Worm (Caenorhabditis elegans): ENCODE measurements around the gene F59E12.1.

F59E12.1 gene

ce11 chrII:5661735-5662177, 7.4 kb downstream of the F59E12.1 start:
- peak; percentile 20 for TF ChIP-seq nhr-11 (tag; optimal IDR thresholded peaks at IDR 0.05)
- TF ChIP-seq sea-2 (GFP tag; optimal IDR thresholded peaks at IDR 0.05), result peak; percentile 46
- TF ChIP-seq lsy-12 (tag; optimal IDR thresholded peaks at IDR 0.05), result peak; percentile 92
- TF ChIP-seq lin-15B (tag; optimal IDR thresholded peaks at IDR 0.05), result peak; percentile 69
- peak; percentile 100 for TF ChIP-seq ama-1 (optimal IDR thresholded peaks at IDR 0.05)
- peak; percentile 11 for TF ChIP-seq elt-1 (tag; optimal IDR thresholded peaks at IDR 0.05)
- no peak for TF ChIP-seq mml-1 (tag; optimal IDR thresholded peaks at IDR 0.05)
- peak; percentile 42 for TF ChIP-seq nhr-76 (tag; optimal IDR thresholded peaks at IDR 0.05)
- no peak for TF ChIP-seq nhr-237 (tag; optimal IDR thresholded peaks at IDR 0.05)
- TF ChIP-seq ceh-9 (tag; optimal IDR thresholded peaks at IDR 0.05), result no peak
- peak; percentile 64 for TF ChIP-seq nhr-23 (tag; optimal IDR thresholded peaks at IDR 0.05)
- peak; percentile 65 for TF ChIP-seq R02D3.7 (tag; optimal IDR thresholded peaks at IDR 0.05)
- peak; percentile 6 for TF ChIP-seq ceh-16 (tag; optimal IDR thresholded peaks at IDR 0.05)
- peak; percentile 55 for TF ChIP-seq jun-1 (tag; optimal IDR thresholded peaks at IDR 0.05)
- peak; percentile 48 for TF ChIP-seq zag-1 (tag; optimal IDR thresholded peaks at IDR 0.05)
- peak; percentile 82 for TF ChIP-seq tbx-2 (tag; optimal IDR thresholded peaks at IDR 0.05)
- no peak for TF ChIP-seq fos-1 (tag; optimal IDR thresholded peaks at IDR 0.05)
- peak; percentile 13 for TF ChIP-seq fkh-2 (tag; optimal IDR thresholded peaks at IDR 0.05)
- TF ChIP-seq pqm-1 (tag; optimal IDR thresholded peaks at IDR 0.05), result peak; percentile 46
- TF ChIP-seq fkh-10 (GFP tag; optimal IDR thresholded peaks at IDR 0.05), result peak; percentile 71
- peak; percentile 99 for TF ChIP-seq nfya-1 (tag; optimal IDR thresholded peaks at IDR 0.05; ENCODE audit: insufficient read depth)
- TF ChIP-seq ceh-28 (tag; optimal IDR thresholded peaks at IDR 0.05), result peak; percentile 86
- peak; percentile 53 for TF ChIP-seq skn-1 (tag; optimal IDR thresholded peaks at IDR 0.05)
- TF ChIP-seq elt-3 (tag; optimal IDR thresholded peaks at IDR 0.05), result peak in 1 of 3 experiments; percentile 82
- peak; percentile 89 for TF ChIP-seq hmg-11 (tag; optimal IDR thresholded peaks at IDR 0.05)
- no peak for TF ChIP-seq ZK546.5 (tag; optimal IDR thresholded peaks at IDR 0.05)
- TF ChIP-seq egl-5 (tag; optimal IDR thresholded peaks at IDR 0.05), result peak; percentile 96
- peak; percentile 47 for TF ChIP-seq nhr-67 (tag; optimal IDR thresholded peaks at IDR 0.05)
- TF ChIP-seq nhr-28 (tag; optimal IDR thresholded peaks at IDR 0.05), result no peak
- peak; percentile 82 for TF ChIP-seq unc-62 (GFP tag; optimal IDR thresholded peaks at IDR 0.05)
- no peak for TF ChIP-seq unc-39 (tag; optimal IDR thresholded peaks at IDR 0.05)
- TF ChIP-seq daf-12 (tag; optimal IDR thresholded peaks at IDR 0.05), result no peak
- peak; percentile 51 for TF ChIP-seq ztf-11 (tag; optimal IDR thresholded peaks at IDR 0.05)
- TF ChIP-seq ceh-82 (tag; optimal IDR thresholded peaks at IDR 0.05), result peak; percentile 64
- peak; percentile 50 for TF ChIP-seq snpc-4 (tag; optimal IDR thresholded peaks at IDR 0.05)
- peak; percentile 84 for TF ChIP-seq elt-2 (tag; optimal IDR thresholded peaks at IDR 0.05)
- no peak for TF ChIP-seq nhr-12 (tag; optimal IDR thresholded peaks at IDR 0.05)
- no peak for TF ChIP-seq eor-1 (tag; optimal IDR thresholded peaks at IDR 0.05)
- no peak for TF ChIP-seq egl-27 (tag; optimal IDR thresholded peaks at IDR 0.05)
- TF ChIP-seq lin-39 (tag; optimal IDR thresholded peaks at IDR 0.05), result peak; percentile 86
- peak; percentile 75 for TF ChIP-seq nhr-43 (tag; optimal IDR thresholded peaks at IDR 0.05; ENCODE audit: poor library complexity, severe bottlenecking)
- peak; percentile 67 for TF ChIP-seq mdl-1 (tag; optimal IDR thresholded peaks at IDR 0.05)
- TF ChIP-seq pha-4 (tag; optimal IDR thresholded peaks at IDR 0.05), result peak; percentile 72
- TF ChIP-seq ztf-4 (tag; optimal IDR thresholded peaks at IDR 0.05), result peak; percentile 86
- TF ChIP-seq nhr-77 (tag; optimal IDR thresholded peaks at IDR 0.05), result no peak
- peak; percentile 94 for TF ChIP-seq nhr-25 (tag; optimal IDR thresholded peaks at IDR 0.05)
- TF ChIP-seq aly-2 (tag; optimal IDR thresholded peaks at IDR 0.05), result no peak

All from whole organism, L3 larva.